Fruit fly (Drosophila melanogaster): Measurements from ENCODE around the gene RpS14b.

DNA sequence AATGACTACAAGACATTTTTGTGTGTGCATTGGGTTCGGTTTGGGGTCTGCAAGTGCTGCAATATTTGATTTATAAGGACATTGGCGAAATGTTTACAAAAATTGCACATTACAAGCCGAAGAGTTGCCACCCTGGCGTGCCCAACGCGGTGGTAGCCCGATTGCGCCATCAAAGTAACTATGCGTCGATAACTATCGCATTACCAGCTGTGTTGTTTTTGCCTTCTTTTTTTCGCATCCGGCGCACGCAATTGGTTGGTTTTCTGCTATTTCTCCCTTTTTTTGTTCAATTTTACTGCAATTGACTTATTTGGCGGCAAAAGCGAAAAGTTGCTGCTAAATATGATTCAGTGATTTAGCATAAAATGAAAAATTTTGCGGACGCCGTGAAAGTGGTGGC lies at the start of gene RpS14b:
- TF ChIP-seq Sin3A (optimal IDR thresholded peaks at IDR 0.05) = no peak
- TF ChIP-seq h (optimal IDR thresholded peaks at IDR 0.05) = no peak
